Worm (Caenorhabditis elegans): ENCODE measurements around the gene lin-45.

lin-45 gene

DNA sequence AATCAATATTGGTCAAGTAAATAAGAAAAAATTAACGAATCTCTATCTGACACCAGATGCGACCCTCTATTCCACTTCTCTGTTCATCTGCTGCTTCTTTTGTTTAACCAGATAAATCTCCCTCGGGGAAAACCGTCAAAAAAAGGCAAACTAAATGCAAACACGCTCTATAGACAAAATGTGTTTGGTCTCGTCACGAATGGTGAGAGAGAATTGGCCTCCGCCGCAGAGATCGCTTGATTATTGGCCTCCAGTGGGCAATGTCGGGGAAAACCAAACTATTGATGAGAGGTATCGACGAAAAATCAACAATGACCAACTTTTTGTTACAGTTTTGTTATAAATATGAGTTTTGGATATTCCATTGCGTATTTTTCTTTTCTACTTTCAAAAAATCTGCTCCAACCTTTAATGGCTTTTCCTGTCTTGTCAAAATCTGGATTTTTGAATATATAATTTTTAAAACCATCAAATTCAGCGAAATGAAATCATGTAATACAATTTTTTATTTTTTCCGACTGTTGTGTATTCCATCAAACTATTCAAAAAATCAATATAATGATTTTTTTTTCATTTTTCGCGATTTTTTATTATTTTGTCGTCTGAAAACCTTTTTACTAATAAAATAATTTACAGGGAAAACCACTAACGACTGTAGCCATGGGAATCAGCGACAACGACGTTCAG lies 42.2 kb upstream of the lin-45 start, which contains the start of the genes C17H12.2 and vha-8 (continued):
- TF ChIP-seq Y56A3A.18 (GFP tag; IDR thresholded peaks at IDR 0.05) (no peak), madf-3 (GFP tag; IDR thresholded peaks at IDR 0.05) (0 out of 2 replicates have a peak, but pooled peaks have one; percentile 6), athp-1 (tag; optimal IDR thresholded peaks at IDR 0.05) (peak; percentile 44), hmg-20 (GFP tag; IDR thresholded peaks at IDR 0.05) (no peak), cebp-1 (GFP tag; IDR thresholded peaks at IDR 0.05) (0 out of 2 replicates have a peak, but pooled peaks have one; percentile 19), cebp-1 (tag; optimal IDR thresholded peaks at IDR 0.05) (peak; percentile 83), mel-28 (tag; optimal IDR thresholded peaks at IDR 0.05; ENCODE audit: borderline replicate concordance) (no peak), lin-35 (GFP tag; optimal IDR thresholded peaks at IDR 0.05) (peak in 1 of 3 experiments; percentile 84), pbrm-1 (GFP tag; IDR thresholded peaks at IDR 0.05) (peak; percentile 84), madf-6 (GFP tag; IDR thresholded peaks at IDR 0.05) (peak; percentile 47), ceh-58 (GFP tag; IDR thresholded peaks at IDR 0.05) (no peak), dpl-1 (GFP tag; optimal IDR thresholded peaks at IDR 0.05) (peak; percentile 4), nfyb-1 (GFP tag; IDR thresholded peaks at IDR 0.05) (peak; percentile 73; the same call in 1 of the 2 replicates), pha-4 (tag; optimal IDR thresholded peaks at IDR 0.05) (peak; percentile 67), hmg-1.2 (GFP tag; IDR thresholded peaks at IDR 0.05) (peak; percentile 28; the same call in 1 of the 2 replicates), lin-26 (GFP tag; IDR thresholded peaks at IDR 0.05) (peak; percentile 75; the same call in 1 of the 2 replicates), mcd-1 (GFP tag; IDR thresholded peaks at IDR 0.05) (peak; percentile 98), dpff-1 (tag; optimal IDR thresholded peaks at IDR 0.05) (no peak), gei-17 (GFP tag; optimal IDR thresholded peaks at IDR 0.05) (peak; percentile 9), hsf-1 (GFP tag; IDR thresholded peaks at IDR 0.05) (no peak), lin-54 (GFP tag; optimal IDR thresholded peaks at IDR 0.05) (peak; percentile 73), ztf-26 (tag; optimal IDR thresholded peaks at IDR 0.05) (peak; percentile 59), F10E7.11 (tag; optimal IDR thresholded peaks at IDR 0.05) (no peak), K11D2.4 (GFP tag; IDR thresholded peaks at IDR 0.05) (peak; percentile 76; the same call in 1 of the 2 replicates), zim-3 (tag; optimal IDR thresholded peaks at IDR 0.05) (no peak), aptf-2 (GFP tag; conservative IDR thresholded peaks at IDR 0.05) (no peak; the same call in 1 of the 2 replicates), ceh-40 (GFP tag; IDR thresholded peaks at IDR 0.05) (no peak), F33H1.4 (GFP tag; IDR thresholded peaks at IDR 0.05) (peak; percentile 90), unc-62 (GFP tag; optimal IDR thresholded peaks at IDR 0.05) (peak; percentile 34), hlh-12 (tag; optimal IDR thresholded peaks at IDR 0.05) (no peak), Y95B8A.8 (GFP tag; IDR thresholded peaks at IDR 0.05) (no peak), tlf-1 (GFP tag; optimal IDR thresholded peaks at IDR 0.05) (peak; percentile 20), ZK185.1 (tag; optimal IDR thresholded peaks at IDR 0.05; ENCODE audit: poor library complexity, severe bottlenecking) (peak; percentile 65), tbp1 (GFP tag; optimal IDR thresholded peaks at IDR 0.05) (peak; percentile 48), atf-7 (tag; optimal IDR thresholded peaks at IDR 0.05) (peak; percentile 26), let-607 (tag; optimal IDR thresholded peaks at IDR 0.05) (peak in 1 of 2 experiments; percentile 19), B0336.3 (GFP tag; IDR thresholded peaks at IDR 0.05) (peak; percentile 67), ceh-27 (GFP tag; optimal IDR thresholded peaks at IDR 0.05) (peak; percentile 91), C06A6.2 (GFP tag; conservative IDR thresholded peaks at IDR 0.05) (0 out of 2 replicates have a peak, but pooled peaks have one; percentile 28), somi-1 (GFP tag; optimal IDR thresholded peaks at IDR 0.05) (peak; percentile 73), nhr-90 (tag; optimal IDR thresholded peaks at IDR 0.05) (peak; percentile 40), attf-3 (GFP tag; conservative IDR thresholded peaks at IDR 0.05) (0 out of 2 replicates have a peak, but pooled peaks have one; percentile 42), akir-1 (GFP tag; optimal IDR thresholded peaks at IDR 0.05) (peak; percentile 7), F22D6.2 (tag; optimal IDR thresholded peaks at IDR 0.05) (no peak), zfh-2 (GFP tag; conservative IDR thresholded peaks at IDR 0.05) (peak; percentile 55; the same call in 1 of the 2 replicates), cebp-2 (GFP tag; IDR thresholded peaks at IDR 0.05) (0 out of 2 replicates have a peak, but pooled peaks have one; percentile 10), F23B12.7 (tag; optimal IDR thresholded peaks at IDR 0.05; ENCODE audit: insufficient read depth) (peak; percentile 85)
